Worm (Caenorhabditis elegans) whole organism, mixed stage, embryonic: ENCODE measurements around the gene nep-5.

Experiments used
- M03D4.4 ChIP-seq: sonication (generic microtip); optimal IDR thresholded peaks from 2 replicates; lab custom pipeline; 2017; ENCODE audit warnings: mild to moderate bottlenecking, missing genetic modification characterization, missing compliant biosample characterization
- bed-3 ChIP-seq: fragments of 200-800 bp; sonication (Bioruptor generic); optimal IDR thresholded peaks from 3 replicates; lab custom pipeline; 2018; ENCODE audit warnings: mild to moderate bottlenecking, missing genetic modification characterization, moderate library complexity, missing compliant biosample characterization
- blmp-1 ChIP-seq: fragments of 150-350 bp; optimal IDR thresholded peaks from 2 replicates; lab custom pipeline; 2014; ENCODE audit warnings: missing biosample characterization, missing genetic modification characterization
- ceh-39 ChIP-seq: fragments of 150-350 bp; optimal IDR thresholded peaks from 2 replicates; lab custom pipeline; 2014; ENCODE audit warnings: missing biosample characterization, missing genetic modification characterization
- ceh-43 ChIP-seq: fragments of 200-800 bp; sonication (Bioruptor generic); optimal IDR thresholded peaks from 2 replicates; lab custom pipeline; 2018; ENCODE audit warnings: mild to moderate bottlenecking, missing genetic modification characterization, moderate library complexity, missing compliant biosample characterization
- ceh-83 ChIP-seq: fragments of 200-800 bp; sonication (Bioruptor generic); optimal IDR thresholded peaks from 2 replicates; lab custom pipeline; 2018; ENCODE audit warnings: mild to moderate bottlenecking, missing genetic modification characterization, missing compliant biosample characterization
- ces-1 ChIP-seq: fragments of 150-350 bp; optimal IDR thresholded peaks from 2 replicates; lab custom pipeline; 2014; ENCODE audit warnings: missing biosample characterization, missing genetic modification reagents, missing genetic modification characterization
- drap-1 ChIP-seq: fragments of 200-800 bp; sonication (Bioruptor generic); optimal IDR thresholded peaks from 3 replicates; lab custom pipeline; 2018; ENCODE audit warnings: mild to moderate bottlenecking, missing genetic modification characterization, missing compliant biosample characterization
- elt-1 ChIP-seq: sonication (generic microtip); optimal IDR thresholded peaks from 2 replicates; lab custom pipeline; 2017; ENCODE audit warnings: missing genetic modification characterization, mild to moderate bottlenecking, missing compliant biosample characterization, antibody characterized with exemption, moderate library complexity, borderline replicate concordance; ENCODE audit not compliant: insufficient read depth
- elt-3 ChIP-seq: fragments of 150-350 bp; optimal IDR thresholded peaks from 2 replicates; lab custom pipeline; 2014; ENCODE audit warnings: missing biosample characterization, missing genetic modification characterization
- flh-1 ChIP-seq: fragments of 200-800 bp; sonication (Bioruptor generic); optimal IDR thresholded peaks from 2 replicates; lab custom pipeline; 2018; ENCODE audit warnings: mild to moderate bottlenecking, missing genetic modification characterization, moderate library complexity, missing compliant biosample characterization
- ham-2 ChIP-seq: fragments of 200-800 bp; sonication (Bioruptor generic); optimal IDR thresholded peaks from 2 replicates; lab custom pipeline; 2018; ENCODE audit warnings: mild to moderate bottlenecking, missing genetic modification characterization, missing compliant biosample characterization
- hlh-1 ChIP-seq: fragments of 150-350 bp; optimal IDR thresholded peaks from 2 replicates; lab custom pipeline; 2014; ENCODE audit warnings: missing biosample characterization, missing genetic modification reagents, missing genetic modification characterization
- lin-13 ChIP-seq: fragments of 150-350 bp; optimal IDR thresholded peaks from 2 replicates; lab custom pipeline; 2014; ENCODE audit warnings: missing biosample characterization, missing genetic modification characterization
- mab-5 ChIP-seq: fragments of 150-350 bp; optimal IDR thresholded peaks from 2 replicates; lab custom pipeline; 2014; ENCODE audit warnings: missing biosample characterization, missing genetic modification characterization
- mep-1 ChIP-seq: fragments of 150-350 bp; optimal IDR thresholded peaks from 2 replicates; lab custom pipeline; 2017; ENCODE audit warnings: missing biosample characterization, missing genetic modification reagents, missing genetic modification characterization, inconsistent platforms
- mls-2 ChIP-seq: sonication (generic microtip); optimal IDR thresholded peaks from 2 replicates; lab custom pipeline; 2016; ENCODE audit warnings: mild to moderate bottlenecking, missing genetic modification characterization, moderate library complexity, missing compliant biosample characterization
- nhr-12 ChIP-seq: fragments of 150-350 bp; optimal IDR thresholded peaks from 2 replicates; lab custom pipeline; 2014; ENCODE audit warnings: missing biosample characterization, missing genetic modification characterization
- nhr-2 ChIP-seq: fragments of 150-350 bp; optimal IDR thresholded peaks from 2 replicates; lab custom pipeline; 2014; ENCODE audit warnings: missing biosample characterization, missing genetic modification characterization
- nhr-237 ChIP-seq: fragments of 150-350 bp; optimal IDR thresholded peaks from 2 replicates; lab custom pipeline; 2014; ENCODE audit warnings: missing biosample characterization, missing genetic modification characterization
- nhr-28 ChIP-seq: fragments of 150-350 bp; optimal IDR thresholded peaks from 2 replicates; lab custom pipeline; 2014; ENCODE audit warnings: missing biosample characterization, missing genetic modification characterization
- pha-4 ChIP-seq: fragments of 150-350 bp; optimal IDR thresholded peaks from 2 replicates; lab custom pipeline; 2018; ENCODE audit warnings: missing biosample characterization, missing genetic modification reagents, missing genetic modification characterization
- sem-2 ChIP-seq: fragments of 200-800 bp; sonication (Bioruptor generic); optimal IDR thresholded peaks from 2 replicates; lab custom pipeline; 2018; ENCODE audit warnings: mild to moderate bottlenecking, missing genetic modification characterization, missing compliant biosample characterization
- sptf-1 ChIP-seq: sonication (generic microtip); optimal IDR thresholded peaks from 2 replicates; lab custom pipeline; 2017; ENCODE audit warnings: mild to moderate bottlenecking, missing genetic modification characterization, moderate library complexity, missing compliant biosample characterization
- tbx-8 ChIP-seq: fragments of 200-800 bp; sonication (Bioruptor generic); optimal IDR thresholded peaks from 2 replicates; lab custom pipeline; 2018; ENCODE audit warnings: mild to moderate bottlenecking, missing genetic modification characterization, moderate library complexity, missing compliant biosample characterization
- unc-120 ChIP-seq: sonication (generic microtip); optimal IDR thresholded peaks from 2 replicates; lab custom pipeline; 2017; ENCODE audit warnings: missing genetic modification characterization, missing compliant biosample characterization; ENCODE audit not compliant: poor library complexity, severe bottlenecking
- unc-39 ChIP-seq: fragments of 150-350 bp; optimal IDR thresholded peaks from 2 replicates; lab custom pipeline; 2014; ENCODE audit warnings: missing biosample characterization, missing genetic modification characterization
- zip-8 ChIP-seq: fragments of 150-350 bp; optimal IDR thresholded peaks from 2 replicates; lab custom pipeline; 2014; ENCODE audit warnings: missing biosample characterization, missing genetic modification characterization
- ztf-11 ChIP-seq: fragments of 150-350 bp; optimal IDR thresholded peaks from 2 replicates; lab custom pipeline; 2014; ENCODE audit warnings: missing biosample characterization, missing genetic modification characterization

The nep-5 gene

ce11 chrII:5497541-5497940, 9.6 kb downstream of the nep-5 start:
- TF ChIP-seq nhr-2 (tag; lab: Kevin White, UChicago) (no peak), ztf-11 (tag; lab: Kevin White, UChicago) (no peak)

DNA sequence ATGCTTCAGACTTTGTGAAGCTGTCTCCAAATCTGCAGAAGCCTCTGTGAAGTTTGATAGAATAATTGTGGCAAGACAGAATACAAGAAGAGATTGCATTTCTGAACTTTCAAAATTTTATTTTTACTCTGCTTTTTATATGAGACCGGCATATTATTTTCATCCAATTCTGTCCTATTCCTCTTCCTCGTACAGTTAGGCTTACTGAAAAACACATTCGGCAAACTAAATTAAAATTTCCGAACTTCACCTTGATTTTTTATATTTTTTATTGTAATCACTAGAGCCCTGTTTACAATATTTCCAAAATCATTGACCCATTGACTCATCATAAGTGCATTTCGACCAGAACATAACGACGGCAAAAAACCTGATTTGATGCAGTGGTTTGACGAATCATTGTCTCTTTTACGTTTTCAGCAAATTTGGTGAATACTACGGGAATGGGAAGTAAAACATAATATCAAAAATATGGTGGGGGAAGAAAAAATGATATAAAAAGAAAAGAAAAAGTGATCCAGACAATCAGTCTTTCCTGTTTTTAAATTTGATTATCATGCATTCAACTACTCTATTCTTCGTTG, 10.3 kb downstream of the nep-5 start, which contains the start of the genes suex-1 and F12A10.9:
Gene suex-1, minus strand, starts transcription at position 101 of the 584 bp plus-strand sequence.
Gene F12A10.9, plus strand, starts transcription at position 534 of the 584 bp plus-strand sequence.
- no peak for TF ChIP-seq hlh-1 (tag; lab: Kevin White, UChicago)
- TF ChIP-seq nhr-12 (tag; lab: Kevin White, UChicago), result no peak
- TF ChIP-seq ceh-43 (GFP tag; lab: Kevin White, UChicago), result no peak
- TF ChIP-seq mab-5 (tag; lab: Kevin White, UChicago), result no peak
- no peak for TF ChIP-seq unc-39 (tag; lab: Kevin White, UChicago)

DNA sequence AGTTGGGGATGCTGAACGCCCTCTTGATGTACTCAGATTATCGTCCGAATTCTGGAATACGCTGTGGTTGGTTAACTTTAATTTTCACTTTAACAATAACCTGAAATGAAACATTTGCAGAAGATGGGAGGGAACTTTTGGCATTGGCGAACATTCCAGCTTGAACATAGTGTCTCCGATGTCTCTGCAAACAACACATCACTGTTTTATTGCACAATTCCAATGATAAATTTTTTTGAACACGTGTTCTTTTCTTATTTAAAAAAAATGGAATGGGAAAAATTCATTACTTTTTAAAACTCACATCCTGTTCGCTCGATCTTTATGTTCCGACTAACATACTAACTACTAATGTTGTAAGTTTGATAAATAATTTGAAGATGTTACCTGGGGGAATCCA, 12.5 kb downstream of the nep-5 start, which contains the start of gene fzy-1:
Gene fzy-1, plus strand, starts transcription at position 301 of the 400 bp plus-strand sequence.
- TF ChIP-seq unc-120 (tag; lab: Kevin White, UChicago), result no peak
- TF ChIP-seq pha-4, result no peak
- TF ChIP-seq nhr-237 (tag; lab: Kevin White, UChicago), result no peak
- TF ChIP-seq flh-1, result no peak
- TF ChIP-seq mab-5 (tag; lab: Kevin White, UChicago), result no peak
- TF ChIP-seq tbx-8, result no peak
- no peak for TF ChIP-seq sem-2 (GFP tag; lab: Kevin White, UChicago)
- TF ChIP-seq M03D4.4, result no peak
- no peak for TF ChIP-seq ces-1 (GFP tag; lab: Kevin White, UChicago)
- no peak for TF ChIP-seq ceh-83 (GFP tag; lab: Kevin White, UChicago)
- TF ChIP-seq ham-2 (GFP tag; lab: Kevin White, UChicago), result no peak
- no peak for TF ChIP-seq ceh-39 (tag; lab: Kevin White, UChicago)
- no peak for TF ChIP-seq blmp-1 (tag; lab: Kevin White, UChicago)
- TF ChIP-seq mep-1 (tag; lab: Kevin White, UChicago), result no peak
- TF ChIP-seq bed-3 (GFP tag; lab: Kevin White, UChicago), result no peak
- TF ChIP-seq nhr-12 (tag; lab: Kevin White, UChicago), result no peak
- no peak for TF ChIP-seq nhr-2 (tag; lab: Kevin White, UChicago)
- TF ChIP-seq zip-8 (tag; lab: Kevin White, UChicago), result no peak

DNA sequence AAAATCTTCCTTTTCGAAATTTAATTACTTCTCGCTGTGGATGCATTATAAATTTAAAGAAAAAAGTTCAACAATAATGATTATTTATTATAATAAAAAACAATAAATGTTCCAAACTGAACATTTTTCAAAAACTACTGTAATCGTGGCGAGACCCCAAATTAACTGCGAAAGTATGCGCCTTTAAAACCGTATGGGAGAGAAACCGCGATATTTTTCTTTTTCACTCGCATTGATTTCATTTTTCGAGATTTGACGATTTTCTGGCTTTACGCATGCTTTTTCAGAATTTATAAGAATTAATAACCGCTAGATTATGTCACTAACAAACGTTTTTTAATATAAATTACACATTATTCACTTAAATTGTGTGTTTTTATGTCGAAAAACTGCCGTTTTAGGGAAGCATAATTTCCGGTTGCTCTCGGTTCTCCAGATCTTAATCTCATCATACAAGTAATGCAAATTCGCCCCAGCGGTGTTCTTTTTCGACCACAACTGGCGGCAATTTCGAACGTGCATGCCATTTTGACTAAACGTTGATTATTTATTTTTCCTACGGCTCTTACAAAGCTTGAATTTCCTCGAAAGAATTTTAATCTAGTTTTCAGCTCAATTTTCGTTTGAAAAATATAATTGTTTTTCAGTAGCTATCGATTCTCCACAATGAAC, 13.2 kb downstream of the nep-5 start, which contains the start of gene F12A10.8:
Gene F12A10.8, minus strand, starts transcription at position 79 of the 672 bp plus-strand sequence.
- TF ChIP-seq nhr-2 (tag; lab: Kevin White, UChicago) (no peak), elt-1 (peak; percentile 52), ces-1 (GFP tag; lab: Kevin White, UChicago) (peak; percentile 89)

DNA sequence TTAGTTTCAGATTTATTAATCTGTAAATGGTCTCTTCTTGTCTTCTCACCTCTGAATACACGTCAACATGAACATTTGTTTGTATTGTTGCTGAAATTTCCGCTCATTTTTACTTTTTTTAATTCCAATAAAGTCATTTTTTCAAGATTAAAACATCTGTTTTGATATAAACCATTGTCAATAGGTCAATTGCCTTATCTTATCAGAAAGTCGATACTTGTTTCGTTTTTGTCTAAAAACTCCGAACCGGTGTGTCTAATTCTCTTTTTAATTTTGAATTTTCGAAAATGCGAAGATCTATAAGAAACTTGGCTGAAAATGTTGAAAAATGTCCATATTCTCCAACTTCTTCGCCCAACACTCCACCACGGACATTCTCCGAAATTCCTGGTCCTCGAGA, 15.8 kb downstream of the nep-5 start, which contains the start of gene cyp-44A1:
Gene cyp-44A1, plus strand, starts transcription at position 285 of the 400 bp plus-strand sequence.
- TF ChIP-seq flh-1 (no peak), ham-2 (GFP tag; lab: Kevin White, UChicago) (no peak), sptf-1 (tag; lab: Kevin White, UChicago) (no peak), mls-2 (tag; lab: Kevin White, UChicago) (no peak), sem-2 (GFP tag; lab: Kevin White, UChicago) (no peak), drap-1 (GFP tag; lab: Kevin White, UChicago) (no peak), unc-120 (tag; lab: Kevin White, UChicago) (no peak), ceh-83 (GFP tag; lab: Kevin White, UChicago) (no peak), tbx-8 (no peak), zip-8 (tag; lab: Kevin White, UChicago) (no peak), pha-4 (no peak), M03D4.4 (no peak), ztf-11 (tag; lab: Kevin White, UChicago) (no peak), hlh-1 (tag; lab: Kevin White, UChicago) (no peak), ceh-39 (tag; lab: Kevin White, UChicago) (no peak), nhr-28 (no peak), ces-1 (GFP tag; lab: Kevin White, UChicago) (no peak), elt-3 (tag; lab: Kevin White, UChicago) (no peak), lin-13 (tag; lab: Kevin White, UChicago) (no peak), nhr-2 (tag; lab: Kevin White, UChicago) (no peak)
